Fruit fly (Drosophila melanogaster) Kc167 (cell line): ENCODE measurements around the gene Desat2.

Experiments
- h ChIP-seq: fragments of >200 bp; optimal IDR thresholded peaks from 3 replicates; lab custom pipeline; 2018; ENCODE audit warnings: missing external identifiers
- psq ChIP-seq: fragments of >200 bp; optimal IDR thresholded peaks from 2 replicates; lab custom pipeline; 2017; ENCODE audit warnings: missing external identifiers

DNA sequence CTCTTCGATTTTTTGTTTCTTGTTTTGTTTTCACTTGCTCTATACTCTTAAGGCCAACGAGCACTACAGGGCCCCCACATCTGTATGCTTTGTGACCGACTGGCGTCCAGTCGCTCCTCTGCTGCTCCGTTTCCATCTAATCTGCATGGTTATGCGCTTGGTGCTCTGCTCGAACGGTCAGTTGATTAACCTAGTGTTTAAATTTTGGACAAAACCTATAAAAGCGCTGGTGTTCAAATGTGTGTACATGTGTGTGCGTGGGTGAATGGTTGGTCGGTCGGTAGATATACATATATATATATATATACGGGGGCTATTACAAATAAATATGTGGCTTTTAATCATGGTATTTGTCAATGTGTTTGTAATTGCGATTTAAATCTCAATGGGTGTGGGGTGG is 12.1 kb upstream of the Desat2 start:
- TF ChIP-seq h (lab: Kevin White, UChicago) (no peak), psq (lab: Kevin White, UChicago) (no peak)
